Worm (Caenorhabditis elegans) whole organism, L4 larva: ENCODE measurements around the gene gap-1.

Source experiments
- F10B5.3 ChIP-seq: sonication (generic microtip); optimal IDR thresholded peaks from 2 replicates; lab custom pipeline; 2016; ENCODE audit warnings: mild to moderate bottlenecking, missing genetic modification characterization, missing compliant biosample characterization
- F26F4.8 ChIP-seq: fragments of 200-800 bp; sonication (Bioruptor generic); conservative IDR thresholded peaks from 2 replicates; pipeline ENCODE4 v1.3.6; 2022; ENCODE audit warnings: missing genetic modification characterization, missing compliant biosample characterization
- F37D6.2 ChIP-seq: sonication (generic microtip); optimal IDR thresholded peaks from 2 replicates; lab custom pipeline; 2016; ENCODE audit warnings: mild to moderate bottlenecking, missing genetic modification characterization, missing compliant biosample characterization
- F49E8.2 ChIP-seq: sonication (generic microtip); optimal IDR thresholded peaks from 2 replicates; lab custom pipeline; 2016; ENCODE audit warnings: missing compliant biosample characterization, mild to moderate bottlenecking, missing genetic modification characterization, borderline replicate concordance
- R02D3.7 ChIP-seq: fragments of 150-350 bp; sonication (generic microtip); optimal IDR thresholded peaks from 3 replicates; lab custom pipeline; 2014; ENCODE audit warnings: missing biosample characterization, missing genetic modification characterization
- T20F7.1 ChIP-seq: fragments of 200-800 bp; sonication (Bioruptor generic); optimal IDR thresholded peaks from 2 replicates; lab custom pipeline; 2018; ENCODE audit warnings: mild to moderate bottlenecking, missing genetic modification characterization, missing compliant biosample characterization
- T26A8.4 ChIP-seq: fragments of 200-800 bp; sonication (Bioruptor generic); IDR thresholded peaks from 2 replicates; pipeline ENCODE4 v1.3.6; 2022; ENCODE audit warnings: missing genetic modification characterization, missing compliant biosample characterization
- Y5F2A.4 ChIP-seq: fragments of 200-800 bp; sonication (Bioruptor generic); optimal IDR thresholded peaks from 2 replicates; lab custom pipeline; 2018; ENCODE audit warnings: mild to moderate bottlenecking, missing genetic modification characterization, missing compliant biosample characterization
- aha-1 ChIP-seq: fragments of 150-350 bp; peaks from one replicate; lab custom pipeline; 2014; ENCODE audit warnings: missing biosample characterization, missing genetic modification characterization
- arid-1 ChIP-seq: fragments of 200-800 bp; sonication (Bioruptor generic); conservative IDR thresholded peaks from 2 replicates; pipeline ENCODE4 v1.3.6; 2022; ENCODE audit warnings: missing genetic modification reagents, missing genetic modification characterization, missing compliant biosample characterization
- attf-4 ChIP-seq: sonication (generic microtip); optimal IDR thresholded peaks from 3 replicates; lab custom pipeline; 2017; ENCODE audit warnings: missing biosample characterization, missing genetic modification characterization
- ceh-28 ChIP-seq: fragments of 150-350 bp; optimal IDR thresholded peaks from 2 replicates; lab custom pipeline; 2014; ENCODE audit warnings: missing biosample characterization, missing genetic modification reagents, missing genetic modification characterization
- ceh-32 ChIP-seq: sonication (generic microtip); optimal IDR thresholded peaks from 2 replicates; lab custom pipeline; 2016; ENCODE audit warnings: mild to moderate bottlenecking, missing genetic modification characterization, missing compliant biosample characterization; ENCODE audit not compliant: poor library complexity
- ceh-44 ChIP-seq: fragments of 200-800 bp; sonication (Bioruptor generic); IDR thresholded peaks from 2 replicates; pipeline ENCODE4 v1.3.6; 2022; ENCODE audit warnings: missing genetic modification reagents, missing genetic modification characterization, missing compliant biosample characterization
- ctbp-1 ChIP-seq: fragments of 200-800 bp; sonication (Bioruptor generic); IDR thresholded peaks from 2 replicates; pipeline ENCODE4 v1.3.6; 2022; ENCODE audit warnings: missing genetic modification reagents, missing genetic modification characterization, missing compliant biosample characterization
- dve-1 ChIP-seq: sonication (generic microtip); optimal IDR thresholded peaks from 2 replicates; lab custom pipeline; 2017; ENCODE audit warnings: antibody characterized with exemption, mild to moderate bottlenecking, missing genetic modification characterization, missing compliant biosample characterization; ENCODE audit not compliant: insufficient read depth
- egl-27 ChIP-seq: sonication (generic microtip); optimal IDR thresholded peaks from 3 replicates; lab custom pipeline; 2017; ENCODE audit warnings: missing biosample characterization, missing genetic modification reagents, missing genetic modification characterization
- egl-43 ChIP-seq: fragments of 200-800 bp; sonication (Bioruptor generic); IDR thresholded peaks from 2 replicates; pipeline ENCODE4 v1.3.6; 2022; ENCODE audit warnings: missing genetic modification reagents, missing genetic modification characterization, missing compliant biosample characterization
- fos-1 ChIP-seq: fragments of 150-350 bp; optimal IDR thresholded peaks from 2 replicates; lab custom pipeline; 2014; ENCODE audit warnings: missing biosample characterization, missing genetic modification characterization
- hlh-11 ChIP-seq: fragments of 200-800 bp; sonication (Bioruptor generic); optimal IDR thresholded peaks from 2 replicates; lab custom pipeline; 2018; ENCODE audit warnings: mild to moderate bottlenecking, missing genetic modification characterization, missing compliant biosample characterization
- hlh-30 ChIP-seq: sonication (generic microtip); optimal IDR thresholded peaks from 2 replicates; lab custom pipeline; 2017; ENCODE audit warnings: antibody characterized with exemption, mild to moderate bottlenecking, missing genetic modification characterization, missing compliant biosample characterization; ENCODE audit not compliant: insufficient read depth
- hmg-1.1 ChIP-seq: fragments of 200-800 bp; sonication (Bioruptor generic); IDR thresholded peaks from 2 replicates; pipeline ENCODE4 v1.3.6; 2022; ENCODE audit warnings: missing genetic modification reagents, missing genetic modification characterization, missing compliant biosample characterization
- jun-1 ChIP-seq: fragments of 150-350 bp; optimal IDR thresholded peaks from 2 replicates; lab custom pipeline; 2014; ENCODE audit warnings: missing biosample characterization, missing genetic modification reagents, missing genetic modification characterization
- lin-15B ChIP-seq: fragments of 150-350 bp; sonication (generic microtip); optimal IDR thresholded peaks from 3 replicates; lab custom pipeline; 2014; ENCODE audit warnings: missing biosample characterization, missing genetic modification characterization
- lin-38 ChIP-seq: fragments of 200-800 bp; sonication (Bioruptor generic); IDR thresholded peaks from 2 replicates; pipeline ENCODE4 v1.3.6; 2022; ENCODE audit warnings: missing genetic modification reagents, missing genetic modification characterization, missing compliant biosample characterization
- lin-39 ChIP-seq: fragments of 150-350 bp; optimal IDR thresholded peaks from 2 replicates; lab custom pipeline; 2014; ENCODE audit warnings: missing biosample characterization, missing genetic modification reagents, missing genetic modification characterization
- mdt-29 ChIP-seq: fragments of 200-800 bp; sonication (Bioruptor generic); IDR thresholded peaks from 2 replicates; pipeline ENCODE4 v1.3.6; 2022; ENCODE audit warnings: missing genetic modification reagents, missing genetic modification characterization, missing compliant biosample characterization
- nhr-102 ChIP-seq: sonication (generic microtip); optimal IDR thresholded peaks from 2 replicates; lab custom pipeline; 2016; ENCODE audit warnings: mild to moderate bottlenecking, missing genetic modification characterization, moderate library complexity, missing compliant biosample characterization
- nhr-111 ChIP-seq: fragments of 200-800 bp; sonication (Bioruptor generic); optimal IDR thresholded peaks from 2 replicates; lab custom pipeline; 2018; ENCODE audit warnings: mild to moderate bottlenecking, missing genetic modification characterization, missing compliant biosample characterization
- nhr-41 ChIP-seq: fragments of 200-800 bp; sonication (Bioruptor generic); IDR thresholded peaks from 2 replicates; pipeline ENCODE4 v1.3.6; 2022; ENCODE audit warnings: missing genetic modification reagents, missing genetic modification characterization, missing compliant biosample characterization
- nhr-76 ChIP-seq: fragments of 150-350 bp; optimal IDR thresholded peaks from 2 replicates; lab custom pipeline; 2014; ENCODE audit warnings: missing biosample characterization, missing genetic modification characterization
- pha-4 ChIP-seq, 2 experiments: fragments of 150-350 bp in 1 of 2; fragments of 200-800 bp in 1 of 2; sonication (Bioruptor generic) in 1 of 2; IDR thresholded peaks in 1 of 2; optimal IDR thresholded peaks in 1 of 2; 2 replicates each; pipeline versions ENCODE4 v1.3.6 to Lab custom; 2014 to 2022; ENCODE audit warnings: missing genetic modification characterization in 2 of 2, missing genetic modification reagents in 2 of 2, missing biosample characterization in 1 of 2, missing compliant biosample characterization in 1 of 2
- pqm-1 ChIP-seq: sonication (generic microtip); optimal IDR thresholded peaks from 2 replicates; lab custom pipeline; 2017; ENCODE audit warnings: missing biosample characterization, missing genetic modification characterization
- sdz-12 ChIP-seq: fragments of 200-800 bp; sonication (Bioruptor generic); optimal IDR thresholded peaks from 2 replicates; lab custom pipeline; 2018; ENCODE audit warnings: mild to moderate bottlenecking, missing genetic modification characterization, missing compliant biosample characterization
- set-16 ChIP-seq: fragments of 200-800 bp; sonication (Bioruptor generic); IDR thresholded peaks from 2 replicates; pipeline ENCODE4 v1.3.6; 2022; ENCODE audit warnings: missing genetic modification reagents, missing genetic modification characterization, missing compliant biosample characterization
- spr-3 ChIP-seq: fragments of 200-800 bp; sonication (Bioruptor generic); optimal IDR thresholded peaks from 2 replicates; lab custom pipeline; 2018; ENCODE audit warnings: mild to moderate bottlenecking, missing genetic modification characterization, missing compliant biosample characterization
- tag-97 ChIP-seq: fragments of 200-800 bp; sonication (Bioruptor generic); IDR thresholded peaks from 2 replicates; pipeline ENCODE4 v1.3.6; 2022; ENCODE audit warnings: missing genetic modification characterization, missing compliant biosample characterization
- tra-1 ChIP-seq: fragments of 200-800 bp; sonication (Bioruptor generic); IDR thresholded peaks from 2 replicates; pipeline ENCODE4 v1.3.6; 2022; ENCODE audit warnings: missing genetic modification reagents, missing genetic modification characterization, missing compliant biosample characterization
- unc-39 ChIP-seq: sonication (generic microtip); optimal IDR thresholded peaks from 2 replicates; lab custom pipeline; 2017; ENCODE audit warnings: missing biosample characterization, missing genetic modification characterization
- unc-62 ChIP-seq, 3 experiments: fragments of 150-350 bp in 1 of 3; sonication (generic microtip); optimal IDR thresholded peaks in 2 of 3; peaks in 1 of 3; 1 replicate in 1 of 3; 2 replicates in 2 of 3; lab custom pipeline; 2014 to 2017; ENCODE audit warnings: missing biosample characterization in 3 of 3, missing genetic modification characterization in 3 of 3, missing genetic modification reagents in 3 of 3, missing genotype in 1 of 3
- zfp-3 ChIP-seq: fragments of 200-800 bp; sonication (Bioruptor generic); conservative IDR thresholded peaks from 2 replicates; pipeline ENCODE4 v1.3.6; 2022; ENCODE audit warnings: missing genetic modification reagents, missing genetic modification characterization, missing compliant biosample characterization
- zip-2 ChIP-seq: fragments of 150-350 bp; optimal IDR thresholded peaks from 2 replicates; lab custom pipeline; 2014; ENCODE audit warnings: missing biosample characterization, missing genetic modification characterization
- ztf-11 ChIP-seq: fragments of 150-350 bp; optimal IDR thresholded peaks from 2 replicates; lab custom pipeline; 2014; ENCODE audit warnings: missing biosample characterization, missing genetic modification characterization

gap-1 gene

ce11 chrX:2226875-2227355, 34.6 kb downstream of the gap-1 start (continued):
- peak; percentile 57 for TF ChIP-seq dve-1 (tag; lab: Kevin White, UChicago)
- peak; percentile 43 for TF ChIP-seq zip-2 (tag; lab: Kevin White, UChicago)
- no peak for TF ChIP-seq pqm-1
- peak; percentile 71 for TF ChIP-seq sdz-12 (GFP tag; lab: Kevin White, UChicago)
- TF ChIP-seq, all 104 proteins: peak for 71

- TF ChIP-seq aha-1 (peak; percentile 64), lin-39 (no peak), unc-62 (GFP tag; optimal IDR thresholded peaks at IDR 0.05 in 1 of 2; lab: Kevin White, UChicago) (peak in 1 of 2 experiments; percentile 95), unc-62 (tag; optimal IDR thresholded peaks at IDR 0.05; lab: Kevin White, UChicago) (no peak)
These were observed 37.2 kb downstream of the gap-1 start, which contains the start of gene lin-32 for ce11 chrX:2229305-2230172. Gene lin-32 (minus strand): TSS chrX:2230122.

ce11 chrX:2231346-2231745, 39.0 kb downstream of the gap-1 start:
- TF ChIP-seq R02D3.7 (tag; lab: Kevin White, UChicago), result no peak
- TF ChIP-seq nhr-102 (tag; lab: Kevin White, UChicago), result no peak
- no peak for TF ChIP-seq dve-1 (tag; lab: Kevin White, UChicago)
- no peak for TF ChIP-seq nhr-111 (GFP tag; lab: Kevin White, UChicago)
- TF ChIP-seq ceh-44, result no peak
- no peak for TF ChIP-seq lin-15B (tag; lab: Kevin White, UChicago)
- TF ChIP-seq jun-1, result no peak
- TF ChIP-seq ztf-11 (tag; lab: Kevin White, UChicago), result no peak
- TF ChIP-seq, all 104 proteins: peak for 0

ce11 chrX:2233929-2234328, 41.6 kb downstream of the gap-1 start, which contains the start of gene T14F9.2:
Gene T14F9.2 (plus strand): TSS chrX:2234324.
- no peak for TF ChIP-seq spr-3
- TF ChIP-seq F37D6.2, result no peak
- TF ChIP-seq ceh-32 (tag; lab: Kevin White, UChicago), result no peak
- TF ChIP-seq T26A8.4 (GFP tag; lab: Robert Waterston, UW), result no peak
- TF ChIP-seq mdt-29, result no peak
- TF ChIP-seq set-16 (GFP tag; lab: Robert Waterston, UW), result no peak
- no peak for TF ChIP-seq zfp-3
- no peak for TF ChIP-seq T20F7.1
- no peak for TF ChIP-seq egl-43
- no peak for TF ChIP-seq lin-38 (GFP tag; lab: Robert Waterston, UW)
- TF ChIP-seq lin-15B (tag; lab: Kevin White, UChicago), result no peak
- no peak for TF ChIP-seq Y5F2A.4 (GFP tag; lab: Kevin White, UChicago)
- TF ChIP-seq hlh-30 (tag; lab: Kevin White, UChicago), result peak; percentile 77
- TF ChIP-seq hlh-11 (tag; lab: Kevin White, UChicago), result peak; percentile 56
- TF ChIP-seq F26F4.8 (GFP tag; lab: Robert Waterston, UW), result no peak
- no peak for TF ChIP-seq nhr-41 (GFP tag; lab: Robert Waterston, UW)
- no peak for TF ChIP-seq attf-4 (tag; lab: Kevin White, UChicago)
- no peak for TF ChIP-seq zip-2 (tag; lab: Kevin White, UChicago)
- no peak for TF ChIP-seq pha-4 (GFP tag; IDR thresholded peaks at IDR 0.05; lab: Robert Waterston, UW)
- TF ChIP-seq pha-4 (tag; optimal IDR thresholded peaks at IDR 0.05; lab: Kevin White, UChicago), result no peak
- TF ChIP-seq arid-1 (GFP tag; lab: Robert Waterston, UW), result no peak
- no peak for TF ChIP-seq ceh-28 (tag; lab: Kevin White, UChicago)
- no peak for TF ChIP-seq ctbp-1 (GFP tag; lab: Robert Waterston, UW)
- TF ChIP-seq hmg-1.1, result no peak; the same call in 1 of the 2 replicates
- TF ChIP-seq F49E8.2 (tag; lab: Kevin White, UChicago), result no peak
- TF ChIP-seq nhr-76 (tag; lab: Kevin White, UChicago), result no peak
- TF ChIP-seq tra-1 (GFP tag; lab: Robert Waterston, UW), result no peak
- no peak for TF ChIP-seq egl-27 (tag; lab: Kevin White, UChicago)
- TF ChIP-seq fos-1 (tag; lab: Kevin White, UChicago), result no peak
- no peak for TF ChIP-seq unc-39 (tag; lab: Kevin White, UChicago)
- TF ChIP-seq F10B5.3 (tag; lab: Kevin White, UChicago), result no peak
- TF ChIP-seq tag-97 (GFP tag; lab: Robert Waterston, UW), result no peak
